Fruit fly (Drosophila melanogaster) whole organism, wandering third instar larva: ENCODE data around the gene pum.

Experiments used
- Abd-B ChIP-seq: fragments of >200 bp; optimal IDR thresholded peaks from 2 replicates; lab custom pipeline; 2017; ENCODE audit warnings: missing biosample characterization, missing genetic modification characterization
- CG32264 ChIP-seq: fragments of 200-800 bp; sonication (Bioruptor generic); optimal IDR thresholded peaks from 2 replicates; lab custom pipeline; 2016; ENCODE audit warnings: missing biosample characterization, missing genetic modification characterization
- CG9705 ChIP-seq: fragments of 200-800 bp; sonication (Bioruptor generic); optimal IDR thresholded peaks from 2 replicates; lab custom pipeline; 2018; ENCODE audit warnings: missing biosample characterization, mild to moderate bottlenecking, missing genetic modification characterization
- Dfd ChIP-seq: fragments of >200 bp; optimal IDR thresholded peaks from 2 replicates; lab custom pipeline; 2017; ENCODE audit warnings: missing biosample characterization, missing genetic modification characterization
- GATAd ChIP-seq: sonication (Bioruptor generic); optimal IDR thresholded peaks from 2 replicates; lab custom pipeline; 2016; ENCODE audit warnings: missing biosample characterization, missing genetic modification characterization
- HLH106 ChIP-seq: fragments of 200-800 bp; optimal IDR thresholded peaks from 3 replicates; lab custom pipeline; 2019; ENCODE audit warnings: missing biosample characterization, mild to moderate bottlenecking, missing genetic modification characterization, moderate library complexity
- Hnf4 ChIP-seq: fragments of 200-800 bp; sonication (Bioruptor generic); optimal IDR thresholded peaks from 2 replicates; lab custom pipeline; 2016; ENCODE audit warnings: missing biosample characterization, mild to moderate bottlenecking, missing genetic modification characterization
- Hr78 ChIP-seq: fragments of >200 bp; optimal IDR thresholded peaks from 2 replicates; lab custom pipeline; 2017; ENCODE audit warnings: missing biosample characterization, missing genetic modification characterization
- Hr83 ChIP-seq: fragments of 200-300 bp; sonication (Bioruptor generic); optimal IDR thresholded peaks from 2 replicates; lab custom pipeline; 2016; ENCODE audit warnings: missing biosample characterization, mild to moderate bottlenecking, missing genetic modification characterization, moderate library complexity; ENCODE audit not compliant: poor library complexity, severe bottlenecking
- Jra ChIP-seq: sonication (Bioruptor generic); optimal IDR thresholded peaks from 2 replicates; lab custom pipeline; 2016; ENCODE audit warnings: missing biosample characterization, missing genetic modification characterization
- Mio ChIP-seq: sonication (Bioruptor generic); optimal IDR thresholded peaks from 2 replicates; lab custom pipeline; 2016; ENCODE audit warnings: missing biosample characterization, missing genetic modification characterization
- Myc ChIP-seq: fragments of >200 bp; optimal IDR thresholded peaks from 2 replicates; lab custom pipeline; 2017
- OdsH ChIP-seq: fragments of 200-800 bp; sonication (Bioruptor generic); optimal IDR thresholded peaks from 2 replicates; lab custom pipeline; 2016; ENCODE audit warnings: missing biosample characterization, mild to moderate bottlenecking, missing genetic modification characterization
- Rel ChIP-seq, 2 experiments: fragments of 200-800 bp; sonication (Bioruptor generic) in 1 of 2; optimal IDR thresholded peaks; 2 replicates in 1 of 2; 3 replicates in 1 of 2; lab custom pipeline; 2016 to 2019; ENCODE audit warnings: mild to moderate bottlenecking in 2 of 2, missing biosample characterization in 2 of 2, missing genetic modification characterization in 2 of 2, moderate library complexity in 1 of 2
- Sp1 ChIP-seq: fragments of 200-800 bp; sonication (Bioruptor generic); optimal IDR thresholded peaks from 3 replicates; lab custom pipeline; 2019; ENCODE audit warnings: missing biosample characterization, mild to moderate bottlenecking, missing genetic modification characterization, moderate library complexity
- Vsx2 ChIP-seq: fragments of 200-300, 225-300 bp; sonication (Bioruptor generic); optimal IDR thresholded peaks from 2 replicates; lab custom pipeline; 2018; ENCODE audit warnings: missing biosample characterization, missing genetic modification characterization; ENCODE audit not compliant: partially characterized antibody
- br ChIP-seq: fragments of 200-800 bp; sonication (Bioruptor generic); optimal IDR thresholded peaks from 2 replicates; lab custom pipeline; 2016; ENCODE audit warnings: missing biosample characterization, missing genetic modification characterization
- brk ChIP-seq: fragments of 200-800 bp; sonication (Bioruptor generic); optimal IDR thresholded peaks from 2 replicates; lab custom pipeline; 2016; ENCODE audit warnings: missing biosample characterization, mild to moderate bottlenecking, missing genetic modification characterization
- dmrt93B ChIP-seq: fragments of 200-800 bp; sonication (Bioruptor generic); optimal IDR thresholded peaks from 2 replicates; lab custom pipeline; 2018; ENCODE audit warnings: missing biosample characterization, mild to moderate bottlenecking, missing genetic modification characterization
- dsf ChIP-seq: sonication (Bioruptor generic); optimal IDR thresholded peaks from 2 replicates; lab custom pipeline; 2016; ENCODE audit warnings: missing biosample characterization, missing genetic modification characterization, borderline replicate concordance
- ey ChIP-seq: fragments of 200-800 bp; sonication (Bioruptor generic); optimal IDR thresholded peaks from 2 replicates; lab custom pipeline; 2016; ENCODE audit warnings: missing biosample characterization, missing genetic modification characterization
- foxo ChIP-seq, 2 experiments: fragments of 200-800 bp; sonication (Bioruptor generic); optimal IDR thresholded peaks; 2 replicates in 1 of 2; 3 replicates in 1 of 2; lab custom pipeline; 2016 to 2017; ENCODE audit warnings: missing biosample characterization in 2 of 2, missing genetic modification characterization in 2 of 2
- fru ChIP-seq: fragments of 200-800 bp; sonication (Bioruptor generic); optimal IDR thresholded peaks from 3 replicates; lab custom pipeline; 2016; ENCODE audit warnings: missing biosample characterization, mild to moderate bottlenecking, missing genetic modification characterization
- h ChIP-seq: fragments of 200-800 bp; sonication (Bioruptor generic); optimal IDR thresholded peaks from 3 replicates; lab custom pipeline; 2016; ENCODE audit warnings: missing biosample characterization, mild to moderate bottlenecking, missing genetic modification characterization
- jim ChIP-seq: fragments of 175-275, 200-325 bp; sonication (Bioruptor generic); optimal IDR thresholded peaks from 2 replicates; lab custom pipeline; 2016; ENCODE audit warnings: missing biosample characterization, mild to moderate bottlenecking, missing genetic modification characterization
- lola ChIP-seq: fragments of >200 bp; optimal IDR thresholded peaks from 2 replicates; lab custom pipeline; 2017; ENCODE audit warnings: missing biosample characterization, missing genetic modification characterization
- pan ChIP-seq: fragments of >200 bp; optimal IDR thresholded peaks from 2 replicates; lab custom pipeline; 2017
- rgr ChIP-seq: fragments of 200-800 bp; sonication (Bioruptor generic); optimal IDR thresholded peaks from 3 replicates; lab custom pipeline; 2016; ENCODE audit warnings: missing biosample characterization, mild to moderate bottlenecking, missing genetic modification characterization
- sage ChIP-seq: fragments of 200-800 bp; sonication (Bioruptor generic); optimal IDR thresholded peaks from 2 replicates; lab custom pipeline; 2016; ENCODE audit warnings: missing biosample characterization, mild to moderate bottlenecking, missing genetic modification characterization
- sv ChIP-seq: fragments of 200-800 bp; sonication (Bioruptor generic); optimal IDR thresholded peaks from 3 replicates; lab custom pipeline; 2016; ENCODE audit warnings: missing biosample characterization, missing genetic modification characterization
- tai ChIP-seq: sonication (Bioruptor generic); optimal IDR thresholded peaks from 2 replicates; lab custom pipeline; 2016; ENCODE audit warnings: missing biosample characterization, missing genetic modification characterization
- usp ChIP-seq: fragments of >200 bp; optimal IDR thresholded peaks from 2 replicates; lab custom pipeline; 2017; ENCODE audit warnings: missing biosample characterization, missing genetic modification characterization

pum gene

dm6 chr3R:9145098-9145497 is 92.4 kb downstream of the pum start:
- TF ChIP-seq br (GFP tag; lab: Kevin White, UChicago) = no peak
- TF ChIP-seq brk = no peak

- TF ChIP-seq HLH106 (tag; lab: Kevin White, UChicago) (no peak), Myc (lab: Kevin White, UChicago) (no peak), lola (GFP tag; lab: Kevin White, UChicago) (no peak), fru (GFP tag; lab: Kevin White, UChicago) (no peak), br (GFP tag; lab: Kevin White, UChicago) (no peak), foxo (GFP tag; optimal IDR thresholded peaks at IDR 0.05; lab: Kevin White, UChicago) (no peak), Vsx2 (GFP tag; lab: Kevin White, UChicago) (no peak), dmrt93B (GFP tag; lab: Kevin White, UChicago) (no peak), Hnf4 (GFP tag; lab: Kevin White, UChicago) (no peak), usp (GFP tag; lab: Kevin White, UChicago) (no peak), CG9705 (no peak), tai (GFP tag; lab: Kevin White, UChicago) (no peak), CG32264 (no peak), sage (GFP tag; lab: Kevin White, UChicago) (no peak), GATAd (GFP tag; lab: Kevin White, UChicago) (no peak), Hr78 (no peak), Sp1 (no peak), pan (lab: Kevin White, UChicago) (no peak), Mio (GFP tag; lab: Kevin White, UChicago) (no peak)
These were observed 93.3 kb downstream of the pum start for dm6 chr3R:9144003-9144721.

dm6 chr3R:9140914-9141313 is 96.6 kb downstream of the pum start:
- TF ChIP-seq Myc (lab: Kevin White, UChicago) (no peak), brk (no peak), Dfd (no peak), ey (GFP tag; lab: Kevin White, UChicago) (no peak), OdsH (GFP tag; lab: Kevin White, UChicago) (no peak), Sp1 (no peak), foxo (GFP tag; optimal IDR thresholded peaks at IDR 0.05; lab: Kevin White, UChicago) (no peak), rgr (GFP tag; lab: Kevin White, UChicago) (no peak), Vsx2 (GFP tag; lab: Kevin White, UChicago) (no peak), jim (no peak), h (GFP tag; lab: Kevin White, UChicago) (no peak)

dm6 chr3R:9140165-9140564 is 97.3 kb downstream of the pum start:
- TF ChIP-seq lola (GFP tag; lab: Kevin White, UChicago) = no peak
- TF ChIP-seq GATAd (GFP tag; lab: Kevin White, UChicago) = no peak
- no peak for TF ChIP-seq CG9705
- no peak for TF ChIP-seq dsf
- TF ChIP-seq sv = no peak
- TF ChIP-seq Mio (GFP tag; lab: Kevin White, UChicago) = no peak
- no peak for TF ChIP-seq tai (GFP tag; lab: Kevin White, UChicago)
- TF ChIP-seq OdsH (GFP tag; lab: Kevin White, UChicago) = no peak
- no peak for TF ChIP-seq CG32264
- TF ChIP-seq Rel (GFP tag; optimal IDR thresholded peaks at IDR 0.05; lab: Kevin White, UChicago) = no peak
- TF ChIP-seq Rel (tag; optimal IDR thresholded peaks at IDR 0.05; lab: Kevin White, UChicago) = no peak

dm6 chr3R:9138234-9138633 is 99.2 kb downstream of the pum start:
- TF ChIP-seq Mio (GFP tag; lab: Kevin White, UChicago) (no peak), CG9705 (no peak), Vsx2 (GFP tag; lab: Kevin White, UChicago) (no peak), Rel (GFP tag; optimal IDR thresholded peaks at IDR 0.05; lab: Kevin White, UChicago) (no peak), Rel (tag; optimal IDR thresholded peaks at IDR 0.05; lab: Kevin White, UChicago) (peak; percentile 20), Hr83 (GFP tag; lab: Kevin White, UChicago) (no peak), Abd-B (GFP tag; lab: Kevin White, UChicago) (no peak), Jra (GFP tag; lab: Kevin White, UChicago) (no peak), brk (no peak), Dfd (no peak), fru (GFP tag; lab: Kevin White, UChicago) (peak; percentile 44)
